Fruit fly (Drosophila melanogaster): ENCODE results near the gene Drsl2.

Drsl2 gene

dm6 chr3L:3314049-3314448 is at the start of gene Drsl2:
Drsl2 (plus strand) TSS chr3L:3314349.
- TF ChIP-seq D1 (tag; optimal IDR thresholded peaks at IDR 0.05) (no peak), CG14655 (GFP tag; optimal IDR thresholded peaks at IDR 0.05) (no peak), Pif1B (GFP tag; optimal IDR thresholded peaks at IDR 0.05) (no peak), gl (tag; optimal IDR thresholded peaks at IDR 0.05) (no peak), CG12605 (GFP tag; IDR thresholded peaks at IDR 0.05) (no peak), CG32121 (GFP tag; IDR thresholded peaks at IDR 0.05) (no peak), rn (GFP tag; IDR thresholded peaks at IDR 0.05) (no peak), CG8301 (tag; optimal IDR thresholded peaks at IDR 0.05) (no peak), CG10348 (GFP tag; IDR thresholded peaks at IDR 0.05) (no peak), CG8159 (tag; optimal IDR thresholded peaks at IDR 0.05) (no peak), CG13204 (GFP tag; optimal IDR thresholded peaks at IDR 0.05) (no peak)

DNA sequence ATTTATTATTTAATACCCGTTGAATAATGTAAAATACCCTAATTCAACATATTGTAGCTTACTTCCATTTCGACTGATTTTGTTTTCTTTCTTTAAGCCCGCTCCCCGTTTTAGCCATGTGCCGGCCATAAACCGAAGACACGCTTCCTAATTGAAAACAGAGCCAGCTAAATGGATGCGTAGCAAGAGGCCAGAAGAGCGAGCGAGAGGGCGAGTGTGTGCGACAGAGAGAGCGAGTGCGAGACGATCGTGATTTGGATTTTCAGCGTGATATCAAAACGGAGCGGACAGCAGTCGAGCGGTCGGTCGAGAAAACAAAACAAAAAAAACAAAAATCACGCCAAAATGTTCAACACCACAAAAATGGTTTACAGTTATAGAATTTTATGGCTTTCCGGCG is 47.8 kb upstream of the Drsl2 start:
- TF ChIP-seq gl (tag; optimal IDR thresholded peaks at IDR 0.05) (no peak), EcR (GFP tag; optimal IDR thresholded peaks at IDR 0.05) (no peak), CG8301 (tag; optimal IDR thresholded peaks at IDR 0.05) (no peak), CG17806 (tag; optimal IDR thresholded peaks at IDR 0.05) (no peak), Pif1A (GFP tag; optimal IDR thresholded peaks at IDR 0.05) (no peak), CG12605 (GFP tag; IDR thresholded peaks at IDR 0.05) (no peak), Snoo (tag; optimal IDR thresholded peaks at IDR 0.05) (no peak), CG4496 (GFP tag; IDR thresholded peaks at IDR 0.05) (no peak), CG8159 (tag; optimal IDR thresholded peaks at IDR 0.05) (no peak), Ets98B (GFP tag; IDR thresholded peaks at IDR 0.05) (no peak), CG34367 (tag; optimal IDR thresholded peaks at IDR 0.05) (no peak)

dm6 chr3L:3268161-3268560 is 46.0 kb upstream of the Drsl2 start, which contains the start of gene CG34265:
CG34265 (plus strand) TSS chr3L:3268461.
- TF ChIP-seq CG8301 (tag; optimal IDR thresholded peaks at IDR 0.05) = no peak
- no peak for TF ChIP-seq CG10348 (GFP tag; IDR thresholded peaks at IDR 0.05)
- TF ChIP-seq Ets98B (GFP tag; IDR thresholded peaks at IDR 0.05) = no peak
- TF ChIP-seq CG34367 (tag; optimal IDR thresholded peaks at IDR 0.05) = no peak
- TF ChIP-seq fd96Ca (GFP tag; IDR thresholded peaks at IDR 0.05) = no peak
- TF ChIP-seq CG4496 (GFP tag; IDR thresholded peaks at IDR 0.05) = no peak
- no peak for TF ChIP-seq CG12605 (GFP tag; IDR thresholded peaks at IDR 0.05)
- TF ChIP-seq CG8159 (tag; optimal IDR thresholded peaks at IDR 0.05) = no peak
- no peak for TF ChIP-seq D1 (tag; optimal IDR thresholded peaks at IDR 0.05)
- no peak for TF ChIP-seq Snoo (tag; optimal IDR thresholded peaks at IDR 0.05)
- no peak for TF ChIP-seq rn (GFP tag; IDR thresholded peaks at IDR 0.05)
- TF ChIP-seq gl (tag; optimal IDR thresholded peaks at IDR 0.05) = no peak
- no peak for TF ChIP-seq CG13204 (GFP tag; optimal IDR thresholded peaks at IDR 0.05)
- TF ChIP-seq Pif1B (GFP tag; optimal IDR thresholded peaks at IDR 0.05) = no peak

- 0 out of 3 replicates have a peak, but pooled peaks have one; percentile 22 for TF ChIP-seq CG4496 (GFP tag; IDR thresholded peaks at IDR 0.05)
- no peak for TF ChIP-seq CG8159 (tag; optimal IDR thresholded peaks at IDR 0.05)
- no peak for TF ChIP-seq CG12605 (GFP tag; IDR thresholded peaks at IDR 0.05)
Observed at dm6 chr3L:3270736-3271135, 43.4 kb upstream of the Drsl2 start, which contains the start of gene CG14960. CG14960 (plus strand) TSS chr3L:3271036.

dm6 chr3L:3274463-3275177 is 39.5 kb upstream of the Drsl2 start:
- TF ChIP-seq CG9948 (tag; optimal IDR thresholded peaks at IDR 0.05) (peak; percentile 7), rn (GFP tag; IDR thresholded peaks at IDR 0.05) (no peak), CG10348 (GFP tag; IDR thresholded peaks at IDR 0.05) (no peak), CG17806 (tag; optimal IDR thresholded peaks at IDR 0.05) (peak; percentile 4), CG8159 (tag; optimal IDR thresholded peaks at IDR 0.05) (peak; percentile 34), CG14655 (GFP tag; optimal IDR thresholded peaks at IDR 0.05) (peak; percentile 8)

DNA sequence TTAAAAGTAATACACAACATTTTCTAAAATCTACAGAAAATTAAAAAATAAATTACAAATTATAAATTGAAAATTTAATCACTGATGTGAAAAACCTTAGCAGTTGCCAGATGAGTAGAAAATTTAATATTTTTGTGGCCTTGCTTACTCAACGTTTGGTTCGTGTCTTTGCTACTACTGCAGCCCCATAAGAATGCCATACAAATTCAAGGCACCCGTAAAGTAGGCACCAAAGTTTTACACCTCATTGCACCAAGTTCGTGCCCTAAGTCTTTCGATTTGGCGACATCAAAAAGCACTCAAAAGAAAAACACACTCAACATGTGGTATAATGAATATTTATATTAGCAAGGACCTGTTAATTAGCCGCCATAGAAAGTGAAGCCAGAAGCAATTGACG is 37.2 kb upstream of the Drsl2 start:
- TF ChIP-seq D1 (tag; optimal IDR thresholded peaks at IDR 0.05) = peak; percentile 53
- no peak for TF ChIP-seq Pif1B (GFP tag; optimal IDR thresholded peaks at IDR 0.05)
- TF ChIP-seq gl (tag; optimal IDR thresholded peaks at IDR 0.05) = no peak
- no peak for TF ChIP-seq CG8159 (tag; optimal IDR thresholded peaks at IDR 0.05)
- TF ChIP-seq EcR (GFP tag; optimal IDR thresholded peaks at IDR 0.05) = peak; percentile 10
- no peak for TF ChIP-seq Ets98B (GFP tag; IDR thresholded peaks at IDR 0.05)
- TF ChIP-seq CG17806 (tag; optimal IDR thresholded peaks at IDR 0.05) = no peak
- no peak for TF ChIP-seq CG14655 (GFP tag; optimal IDR thresholded peaks at IDR 0.05)
- no peak for TF ChIP-seq CG9948 (tag; optimal IDR thresholded peaks at IDR 0.05)

DNA sequence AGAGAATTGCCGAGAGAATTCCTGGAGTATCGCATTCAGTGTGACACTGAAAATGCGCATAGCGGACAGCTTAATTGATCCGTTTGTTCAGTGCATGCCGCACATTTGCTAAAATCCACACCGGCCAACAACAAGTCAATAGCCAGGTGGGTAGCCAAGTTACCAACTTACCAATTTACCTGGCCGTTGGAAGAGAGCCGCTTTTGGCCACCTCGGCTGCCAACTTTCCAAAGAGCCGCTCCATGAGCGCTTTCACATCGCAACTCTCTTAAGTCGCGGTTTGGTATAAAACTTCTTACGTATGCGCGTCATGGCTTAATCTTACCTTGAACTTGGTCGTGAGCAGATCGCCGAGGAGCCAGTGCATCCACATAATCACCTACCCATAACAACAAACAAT is 34.2 kb upstream of the Drsl2 start, which contains the start of gene CG12017:
Gene CG12017, plus strand, starts transcription at position 310 of the 400 bp plus-strand sequence.
- TF ChIP-seq CG8301 (tag; optimal IDR thresholded peaks at IDR 0.05) = no peak
- no peak for TF ChIP-seq CG32121 (GFP tag; IDR thresholded peaks at IDR 0.05)
- no peak for TF ChIP-seq EcR (GFP tag; optimal IDR thresholded peaks at IDR 0.05)
- TF ChIP-seq CG14655 (GFP tag; optimal IDR thresholded peaks at IDR 0.05) = no peak
- TF ChIP-seq Ets98B (GFP tag; IDR thresholded peaks at IDR 0.05) = no peak
- TF ChIP-seq CG17806 (tag; optimal IDR thresholded peaks at IDR 0.05) = no peak
- no peak for TF ChIP-seq CG10348 (GFP tag; IDR thresholded peaks at IDR 0.05)
- no peak for TF ChIP-seq D1 (tag; optimal IDR thresholded peaks at IDR 0.05)
- no peak for TF ChIP-seq CG9948 (tag; optimal IDR thresholded peaks at IDR 0.05)

All from whole organism, pupa.